Worm (Caenorhabditis elegans): ENCODE results near the gene oat-1.

Gene oat-1

ce11 chrIV:8498773-8499360 is 26.5 kb upstream of the oat-1 start, which contains the start of the genes acdh-13 and mesp-1 (continued):
- TF ChIP-seq chd-7 (tag; optimal IDR thresholded peaks at IDR 0.05) (no peak), nhr-120 (GFP tag; IDR thresholded peaks at IDR 0.05) (no peak), mcd-1 (GFP tag; IDR thresholded peaks at IDR 0.05) (peak; percentile 58), ZK185.1 (tag; optimal IDR thresholded peaks at IDR 0.05; ENCODE audit: poor library complexity, severe bottlenecking) (peak; percentile 65), F52B5.7 (tag; optimal IDR thresholded peaks at IDR 0.05) (no peak), sea-2 (GFP tag; IDR thresholded peaks at IDR 0.05) (no peak), ztf-25 (GFP tag; IDR thresholded peaks at IDR 0.05) (0 out of 2 replicates have a peak, but pooled peaks have one; percentile 44), lag-1 (GFP tag; IDR thresholded peaks at IDR 0.05) (no peak), ccch-3 (GFP tag; optimal IDR thresholded peaks at IDR 0.05) (no peak), nhr-27 (tag; optimal IDR thresholded peaks at IDR 0.05) (no peak), fkh-3 (tag; optimal IDR thresholded peaks at IDR 0.05) (no peak), F39B2.1 (GFP tag; IDR thresholded peaks at IDR 0.05) (no peak), hmg-1.2 (GFP tag; IDR thresholded peaks at IDR 0.05) (peak; percentile 78), ztf-18 (tag; optimal IDR thresholded peaks at IDR 0.05) (peak; percentile 29), madf-6 (GFP tag; IDR thresholded peaks at IDR 0.05) (peak; percentile 97), lin-40 (tag; optimal IDR thresholded peaks at IDR 0.05) (no peak), Y56A3A.18 (GFP tag; IDR thresholded peaks at IDR 0.05) (no peak), dpl-1 (GFP tag; optimal IDR thresholded peaks at IDR 0.05) (peak; percentile 80), nhr-90 (tag; optimal IDR thresholded peaks at IDR 0.05) (no peak), ztf-6 (GFP tag; IDR thresholded peaks at IDR 0.05) (no peak), atf-7 (tag; optimal IDR thresholded peaks at IDR 0.05) (no peak), him-1 (tag; optimal IDR thresholded peaks at IDR 0.05) (peak; percentile 28), ama-1 (optimal IDR thresholded peaks at IDR 0.05) (no peak), ama-1 (GFP tag; optimal IDR thresholded peaks at IDR 0.05) (no peak), repo-1 (tag; optimal IDR thresholded peaks at IDR 0.05) (no peak), B0035.1 (tag; optimal IDR thresholded peaks at IDR 0.05) (no peak), F33H1.4 (GFP tag; IDR thresholded peaks at IDR 0.05) (peak; percentile 79), mxl-1 (tag; optimal IDR thresholded peaks at IDR 0.05) (no peak), cebp-1 (GFP tag; IDR thresholded peaks at IDR 0.05) (no peak; the same call in 1 of the 2 replicates), cebp-1 (tag; optimal IDR thresholded peaks at IDR 0.05) (no peak), nfyb-1 (GFP tag; IDR thresholded peaks at IDR 0.05) (peak; percentile 56; the same call in 1 of the 2 replicates), ceh-91 (GFP tag; IDR thresholded peaks at IDR 0.05) (peak; percentile 90), madf-3 (GFP tag; IDR thresholded peaks at IDR 0.05) (no peak)

DNA sequence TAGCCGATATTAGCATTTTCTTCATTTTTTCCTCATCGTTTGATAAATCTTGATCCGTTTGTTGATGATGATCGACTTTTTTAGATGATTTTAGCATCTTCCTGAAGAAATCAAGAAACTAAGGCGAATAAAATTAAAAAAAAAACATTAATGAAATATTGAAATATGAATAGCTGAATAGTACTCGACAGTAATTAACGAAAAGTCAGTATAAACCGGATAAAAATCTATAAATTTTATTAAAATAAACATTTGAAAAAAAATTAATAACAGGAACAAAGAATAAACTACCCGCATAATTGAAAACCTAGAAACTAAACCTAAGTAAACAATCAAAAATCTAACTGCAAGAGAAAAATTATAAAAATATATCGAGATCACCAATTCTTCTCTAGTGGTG is 23.9 kb upstream of the oat-1 start, which contains the start of gene C28C12.12:
Gene C28C12.12 (minus strand): TSS at position 101 of the 400 bp plus-strand sequence.
- TF ChIP-seq attf-6 (GFP tag; IDR thresholded peaks at IDR 0.05) (no peak), ztf-3 (GFP tag; optimal IDR thresholded peaks at IDR 0.05) (no peak), Y53F4B.3 (GFP tag; IDR thresholded peaks at IDR 0.05) (no peak), lsl-1 (GFP tag; optimal IDR thresholded peaks at IDR 0.05) (no peak), zim-3 (tag; optimal IDR thresholded peaks at IDR 0.05) (no peak), egl-44 (GFP tag; IDR thresholded peaks at IDR 0.05) (no peak), ceh-79 (tag; optimal IDR thresholded peaks at IDR 0.05) (no peak), atf-7 (tag; optimal IDR thresholded peaks at IDR 0.05) (no peak), nfya-1 (tag; optimal IDR thresholded peaks at IDR 0.05; ENCODE audit: borderline replicate concordance, insufficient read depth) (no peak), hlh-12 (tag; optimal IDR thresholded peaks at IDR 0.05) (no peak), D2030.7 (GFP tag; IDR thresholded peaks at IDR 0.05) (no peak), Y79H2A.3 (GFP tag; conservative IDR thresholded peaks at IDR 0.05) (no peak), snpc-3.4 (tag; optimal IDR thresholded peaks at IDR 0.05) (no peak)

Measured in whole organism, young adult.